Worm (Caenorhabditis elegans): ENCODE results near the gene C07A4.3.
A peak's percentile ranks its signal among the peaks of the same experiment; 100 is the strongest.

Gene C07A4.3

ce11 chrX:10199202-10199601 lies 24.4 kb downstream of the C07A4.3 start:
- no peak for TF ChIP-seq eyg-1 (tag; optimal IDR thresholded peaks at IDR 0.05)
- no peak for TF ChIP-seq fkh-6 (tag; optimal IDR thresholded peaks at IDR 0.05)
- TF ChIP-seq lim-6 (tag; optimal IDR thresholded peaks at IDR 0.05): no peak
- TF ChIP-seq nhr-232 (tag; optimal IDR thresholded peaks at IDR 0.05): no peak
- TF ChIP-seq dve-1 (tag; optimal IDR thresholded peaks at IDR 0.05): no peak
- TF ChIP-seq pha-4 (tag; optimal IDR thresholded peaks at IDR 0.05): no peak
- no peak for TF ChIP-seq K02D7.2 (tag; optimal IDR thresholded peaks at IDR 0.05)
- no peak for TF ChIP-seq ceh-2 (tag; optimal IDR thresholded peaks at IDR 0.05)
- TF ChIP-seq ceh-30 (tag; optimal IDR thresholded peaks at IDR 0.05): no peak
- no peak for TF ChIP-seq ahr-1 (tag; optimal IDR thresholded peaks at IDR 0.05)
- no peak for TF ChIP-seq ceh-14 (tag; optimal IDR thresholded peaks at IDR 0.05)
- no peak for TF ChIP-seq ceh-19 (GFP tag; optimal IDR thresholded peaks at IDR 0.05)
- TF ChIP-seq rnt-1 (tag; optimal IDR thresholded peaks at IDR 0.05): no peak

- TF ChIP-seq hlh-30 (tag; optimal IDR thresholded peaks at IDR 0.05; ENCODE audit: insufficient read depth): peak; percentile 39
- no peak for TF ChIP-seq unc-55 (GFP tag; optimal IDR thresholded peaks at IDR 0.05)
These were observed 28.7 kb downstream of the C07A4.3 start for ce11 chrX:10203501-10203900.

ce11 chrX:10204313-10205063 lies 29.7 kb downstream of the C07A4.3 start:
- peak; percentile 56 for TF ChIP-seq unc-55 (GFP tag; optimal IDR thresholded peaks at IDR 0.05)
- no peak for TF ChIP-seq eyg-1 (tag; optimal IDR thresholded peaks at IDR 0.05)
- no peak for TF ChIP-seq C38D4.7 (GFP tag; optimal IDR thresholded peaks at IDR 0.05)
- no peak for TF ChIP-seq ceh-22 (tag; optimal IDR thresholded peaks at IDR 0.05)
- no peak for TF ChIP-seq F13H6.1 (tag; optimal IDR thresholded peaks at IDR 0.05)
- peak; percentile 34 for TF ChIP-seq tbx-2 (tag; optimal IDR thresholded peaks at IDR 0.05)
- TF ChIP-seq ceh-14 (tag; optimal IDR thresholded peaks at IDR 0.05): no peak
- TF ChIP-seq ceh-24 (tag; optimal IDR thresholded peaks at IDR 0.05): no peak
- TF ChIP-seq ceh-45 (GFP tag; IDR thresholded peaks at IDR 0.05): no peak
- no peak for TF ChIP-seq pha-2 (tag; optimal IDR thresholded peaks at IDR 0.05)
- TF ChIP-seq unc-86 (tag; optimal IDR thresholded peaks at IDR 0.05): no peak
- no peak for TF ChIP-seq hlh-30 (tag; optimal IDR thresholded peaks at IDR 0.05; ENCODE audit: insufficient read depth)
- TF ChIP-seq elt-2 (tag; optimal IDR thresholded peaks at IDR 0.05): peak; percentile 22
- no peak for TF ChIP-seq ceh-30 (tag; optimal IDR thresholded peaks at IDR 0.05)
- peak; percentile 42 for TF ChIP-seq ref-2 (tag; optimal IDR thresholded peaks at IDR 0.05)
- TF ChIP-seq ceh-31 (tag; optimal IDR thresholded peaks at IDR 0.05): peak; percentile 27
- TF ChIP-seq unc-42 (tag; optimal IDR thresholded peaks at IDR 0.05): no peak
- TF ChIP-seq ceh-9 (tag; optimal IDR thresholded peaks at IDR 0.05): no peak
- no peak for TF ChIP-seq pag-3 (tag; optimal IDR thresholded peaks at IDR 0.05; ENCODE audit: borderline replicate concordance)
- TF ChIP-seq K02D7.2 (tag; optimal IDR thresholded peaks at IDR 0.05): no peak
- no peak for TF ChIP-seq lin-11 (tag; optimal IDR thresholded peaks at IDR 0.05)
- TF ChIP-seq ceh-48 (tag; optimal IDR thresholded peaks at IDR 0.05): no peak
- no peak for TF ChIP-seq che-1 (tag; optimal IDR thresholded peaks at IDR 0.05)
- TF ChIP-seq ceh-2 (tag; optimal IDR thresholded peaks at IDR 0.05): no peak
- no peak for TF ChIP-seq mec-3 (tag; optimal IDR thresholded peaks at IDR 0.05; ENCODE audit: borderline replicate concordance)
- TF ChIP-seq sdc-2 (tag; optimal IDR thresholded peaks at IDR 0.05): peak; percentile 34
- no peak for TF ChIP-seq fkh-10 (GFP tag; optimal IDR thresholded peaks at IDR 0.05)
- TF ChIP-seq pat-9 (tag; optimal IDR thresholded peaks at IDR 0.05): no peak
- no peak for TF ChIP-seq nhr-232 (tag; optimal IDR thresholded peaks at IDR 0.05)
- no peak for TF ChIP-seq fkh-6 (tag; optimal IDR thresholded peaks at IDR 0.05)

- TF ChIP-seq che-1 (tag; optimal IDR thresholded peaks at IDR 0.05): no peak
These were observed 30.5 kb downstream of the C07A4.3 start, which contains the start of gene sex-1 for ce11 chrX:10205321-10205720. sex-1 (minus strand) TSS chrX:10205421.

All from whole organism, late embryonic.